Worm (Caenorhabditis elegans) whole organism, early embryonic: Measurements from ENCODE around the gene gcy-36.

Experiments
- F13C5.2 ChIP-seq: sonication (generic microtip); optimal IDR thresholded peaks from 2 replicates; lab custom pipeline; 2017; ENCODE audit warnings: mild to moderate bottlenecking, missing genetic modification characterization, inconsistent platforms, missing compliant biosample characterization
- aly-1 ChIP-seq: sonication (generic microtip); optimal IDR thresholded peaks from 2 replicates; lab custom pipeline; 2016; ENCODE audit warnings: missing genetic modification characterization, missing compliant biosample characterization
- ama-1 ChIP-seq: fragments of 150-350 bp; optimal IDR thresholded peaks from 2 replicates; lab custom pipeline; 2014
- ceh-36 ChIP-seq: sonication (generic microtip); optimal IDR thresholded peaks from 2 replicates; lab custom pipeline; 2016; ENCODE audit warnings: missing genetic modification characterization, inconsistent platforms, missing compliant biosample characterization
- flt-1 ChIP-seq: fragments of 200-800 bp; sonication (Bioruptor generic); IDR thresholded peaks from 2 replicates; pipeline ENCODE4 v1.3.6; 2022; ENCODE audit warnings: missing genetic modification characterization, missing compliant biosample characterization
- hmbx-1 ChIP-seq: sonication (generic microtip); optimal IDR thresholded peaks from 2 replicates; lab custom pipeline; 2016; ENCODE audit warnings: mild to moderate bottlenecking, missing genetic modification characterization, missing compliant biosample characterization

DNA sequence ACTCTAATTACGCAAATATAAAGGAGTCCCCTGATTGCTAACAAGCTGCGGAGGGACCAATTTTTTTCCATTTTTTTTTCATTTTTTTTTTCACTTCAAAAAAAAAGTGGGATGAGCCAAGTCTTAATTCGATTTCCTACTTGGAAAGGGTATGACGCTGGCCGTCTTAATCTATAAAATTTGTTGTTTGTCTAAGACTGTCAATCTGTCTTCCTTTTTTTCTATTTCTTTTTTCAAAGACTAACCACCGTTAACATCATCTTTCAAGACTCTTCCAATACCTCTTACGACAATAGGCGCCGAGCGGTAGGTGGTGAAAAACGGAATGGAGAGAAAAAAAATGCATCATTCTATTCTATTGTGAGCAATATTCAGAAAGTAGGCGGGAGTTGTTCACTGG, 13.8 kb upstream of the gcy-36 start:
- TF ChIP-seq ama-1 (no peak), ceh-36 (no peak), aly-1 (tag; lab: Kevin White, UChicago) (no peak), flt-1 (GFP tag; lab: Robert Waterston, UW) (no peak), hmbx-1 (no peak), F13C5.2 (no peak)
